Worm (Caenorhabditis elegans) whole organism, L4/young adult: ENCODE data around the gene dss-1.

Source experiments
- W03F9.2 ChIP-seq: fragments of 150-350 bp; optimal IDR thresholded peaks from 2 replicates; lab custom pipeline; 2014; ENCODE audit warnings: missing biosample characterization, missing genetic modification characterization
- dao-5 ChIP-seq: sonication (generic microtip); optimal IDR thresholded peaks from 2 replicates; lab custom pipeline; 2016; ENCODE audit warnings: missing genotype, missing genetic modification characterization, moderate library complexity, missing compliant biosample characterization
- him-1 ChIP-seq: sonication (generic microtip); optimal IDR thresholded peaks from 2 replicates; lab custom pipeline; 2016; ENCODE audit warnings: missing genotype, missing genetic modification reagents, missing genetic modification characterization, missing compliant biosample characterization

- TF ChIP-seq him-1 (tag; lab: Kevin White, UChicago) (no peak), dao-5 (tag; lab: Kevin White, UChicago) (no peak), W03F9.2 (tag; lab: Kevin White, UChicago) (no peak)
These were observed 46.6 kb downstream of the dss-1 start for ce11 chrIII:1149472-1149871.
